Fruit fly (Drosophila melanogaster) whole organism, embryonic: ENCODE measurements around the gene GstT4.
A peak's percentile ranks its signal among the peaks of the same experiment; 100 is the strongest.

ENCODE experiments used
- CG10543 ChIP-seq: fragments of 200-800 bp; sonication (Bioruptor generic); optimal IDR thresholded peaks from 3 replicates; lab custom pipeline; 2017; ENCODE audit warnings: missing biosample characterization, mild to moderate bottlenecking, missing genetic modification characterization, moderate library complexity
- CG11093 ChIP-seq: fragments of 200-800 bp; sonication (Bioruptor generic); IDR thresholded peaks from 3 replicates; pipeline ENCODE4 v1.3.6; 2022; ENCODE audit warnings: missing biosample characterization, missing genetic modification characterization
- CG11247 ChIP-seq: fragments of 200-800 bp; sonication (Bioruptor generic); IDR thresholded peaks from 2 replicates; pipeline ENCODE4 v1.3.6; 2022; ENCODE audit warnings: missing biosample characterization, missing genetic modification characterization
- CG12219 ChIP-seq: fragments of 200-800 bp; sonication (Bioruptor generic); optimal IDR thresholded peaks from 3 replicates; lab custom pipeline; 2018; ENCODE audit warnings: missing biosample characterization, mild to moderate bottlenecking, missing genetic modification characterization
- CG12659 ChIP-seq: fragments of 200-800 bp; sonication (Bioruptor generic); optimal IDR thresholded peaks from 3 replicates; lab custom pipeline; 2017; ENCODE audit warnings: mild to moderate bottlenecking, missing biosample characterization, missing genetic modification reagents, missing genetic modification characterization
- CG12769 ChIP-seq: fragments of 200-800 bp; sonication (Bioruptor generic); optimal IDR thresholded peaks from 2 replicates; lab custom pipeline; 2019; ENCODE audit warnings: missing biosample characterization, mild to moderate bottlenecking, missing genetic modification characterization, moderate library complexity
- CG12942 ChIP-seq: fragments of 200-800 bp; sonication (Bioruptor generic); optimal IDR thresholded peaks from 3 replicates; lab custom pipeline; 2016; ENCODE audit warnings: missing biosample characterization, missing genetic modification characterization
- CG14014 ChIP-seq: fragments of 200-800 bp; sonication (Bioruptor generic); IDR thresholded peaks from 2 replicates; pipeline ENCODE4 v1.3.6; 2022; ENCODE audit warnings: missing biosample characterization, missing genetic modification characterization
- CG15269 ChIP-seq: fragments of 200-800 bp; sonication (Bioruptor generic); optimal IDR thresholded peaks from 2 replicates; lab custom pipeline; 2018; ENCODE audit warnings: missing biosample characterization, mild to moderate bottlenecking, missing genetic modification characterization, moderate library complexity
- CG1529 ChIP-seq: fragments of 200-800 bp; sonication (Bioruptor generic); optimal IDR thresholded peaks from 3 replicates; lab custom pipeline; 2018; ENCODE audit warnings: missing biosample characterization, missing genetic modification characterization
- CG15514 ChIP-seq: fragments of 200-800 bp; sonication (Bioruptor generic); optimal IDR thresholded peaks from 3 replicates; lab custom pipeline; 2017; ENCODE audit warnings: missing biosample characterization, missing genetic modification characterization, mild to moderate bottlenecking, moderate library complexity, missing genetic modification reagents
- CG18011 ChIP-seq: fragments of 200-800 bp; sonication (Bioruptor generic); optimal IDR thresholded peaks from 2 replicates; lab custom pipeline; 2017; ENCODE audit warnings: missing biosample characterization, missing genetic modification characterization, mild to moderate bottlenecking, moderate library complexity, missing genotype
- CG2116 ChIP-seq: fragments of 200-800 bp; sonication (Bioruptor generic); optimal IDR thresholded peaks from 3 replicates; lab custom pipeline; 2018; ENCODE audit warnings: missing biosample characterization, mild to moderate bottlenecking, missing genetic modification characterization
- CG2199 ChIP-seq: fragments of 200-800 bp; sonication (Bioruptor generic); IDR thresholded peaks from 3 replicates; pipeline ENCODE4 v1.3.6; 2022; ENCODE audit warnings: missing biosample characterization, missing genetic modification characterization
- CG32772 ChIP-seq: fragments of 200-800 bp; sonication (Bioruptor generic); IDR thresholded peaks from 2 replicates; pipeline ENCODE4 v1.3.6; 2022; ENCODE audit warnings: missing biosample characterization, missing genetic modification characterization
- CG3847 ChIP-seq: fragments of 200-800 bp; sonication (Bioruptor generic); IDR thresholded peaks from 2 replicates; pipeline ENCODE4 v1.3.6; 2022; ENCODE audit warnings: missing biosample characterization, missing genetic modification characterization
- CG3995 ChIP-seq: fragments of 200-800 bp; sonication (Bioruptor generic); optimal IDR thresholded peaks from 3 replicates; lab custom pipeline; 2016; ENCODE audit warnings: missing biosample characterization, missing genetic modification characterization
- CG4820 ChIP-seq: fragments of 200-800 bp; sonication (Bioruptor generic); optimal IDR thresholded peaks from 3 replicates; lab custom pipeline; 2016; ENCODE audit warnings: missing biosample characterization, missing genetic modification characterization
- CG5953 ChIP-seq: fragments of 200-800 bp; sonication (Bioruptor generic); IDR thresholded peaks from 2 replicates; pipeline ENCODE4 v1.3.6; 2022; ENCODE audit warnings: missing biosample characterization, missing genetic modification characterization
- CG7556 ChIP-seq: fragments of 200-800 bp; sonication (Bioruptor generic); optimal IDR thresholded peaks from 2 replicates; lab custom pipeline; 2017; ENCODE audit warnings: missing biosample characterization, mild to moderate bottlenecking, missing genetic modification characterization
- CG8290 ChIP-seq, 3 experiments: fragments of 200-800 bp; sonication (Bioruptor generic); optimal IDR thresholded peaks; 2 replicates each; lab custom pipeline; 2016 to 2019; ENCODE audit warnings: missing biosample characterization in 3 of 3, missing genetic modification characterization in 3 of 3, mild to moderate bottlenecking in 2 of 3, moderate library complexity in 1 of 3
- CG8359 ChIP-seq: fragments of 200-800 bp; sonication (Bioruptor generic); optimal IDR thresholded peaks from 2 replicates; lab custom pipeline; 2017; ENCODE audit warnings: missing biosample characterization, mild to moderate bottlenecking, missing genetic modification characterization, borderline replicate concordance
- CG8944 ChIP-seq: fragments of 200-800 bp; sonication (Bioruptor generic); optimal IDR thresholded peaks from 3 replicates; lab custom pipeline; 2016; ENCODE audit warnings: missing biosample characterization, missing genetic modification characterization
- Dref ChIP-seq: fragments of 200-800 bp; sonication (Bioruptor generic); IDR thresholded peaks from 2 replicates; pipeline ENCODE4 v1.3.6; 2022; ENCODE audit warnings: missing biosample characterization, missing genetic modification characterization
- H15 ChIP-seq: fragments of 200-800 bp; sonication (Bioruptor generic); IDR thresholded peaks from 3 replicates; pipeline ENCODE4 v1.3.6; 2022; ENCODE audit warnings: missing biosample characterization, missing genetic modification characterization
- Jarid2 ChIP-seq: fragments of 200-800 bp; sonication (Bioruptor generic); optimal IDR thresholded peaks from 3 replicates; lab custom pipeline; 2017; ENCODE audit warnings: mild to moderate bottlenecking, missing biosample characterization, missing genetic modification reagents, missing genetic modification characterization
- Med ChIP-seq: fragments of 200-800 bp; sonication (Bioruptor generic); peaks from one replicate; lab custom pipeline; 2016; ENCODE audit warnings: missing biosample characterization, missing genetic modification characterization, mild to moderate bottlenecking, inconsistent platforms, moderate library complexity
- Meics ChIP-seq: fragments of 200-800 bp; sonication (Bioruptor generic); optimal IDR thresholded peaks from 2 replicates; lab custom pipeline; 2017; ENCODE audit warnings: missing biosample characterization, mild to moderate bottlenecking, missing genetic modification characterization
- Sox102F ChIP-seq: fragments of 200-800 bp; sonication (Bioruptor generic); optimal IDR thresholded peaks from 2 replicates; lab custom pipeline; 2018; ENCODE audit warnings: missing biosample characterization, mild to moderate bottlenecking, missing genetic modification characterization, moderate library complexity
- Sry-β ChIP-seq: fragments of 200-800 bp; sonication (Bioruptor generic); optimal IDR thresholded peaks from 2 replicates; lab custom pipeline; 2018; ENCODE audit warnings: missing biosample characterization, mild to moderate bottlenecking, missing genetic modification characterization, moderate library complexity
- Xbp1 ChIP-seq: fragments of 200-800 bp; sonication (Bioruptor generic); optimal IDR thresholded peaks from 3 replicates; lab custom pipeline; 2016; ENCODE audit warnings: missing biosample characterization, mild to moderate bottlenecking, missing genetic modification characterization
- aop ChIP-seq: fragments of 200-800 bp; sonication (Bioruptor generic); IDR thresholded peaks from 2 replicates; pipeline ENCODE4 v1.3.6; 2022; ENCODE audit warnings: missing biosample characterization, missing genetic modification characterization
- ara ChIP-seq: fragments of 200-800 bp; sonication (Bioruptor generic); IDR thresholded peaks from 2 replicates; pipeline ENCODE4 v1.3.6; 2022; ENCODE audit warnings: missing biosample characterization, missing genetic modification characterization
- chif ChIP-seq, 2 experiments: fragments of 200-800 bp; sonication (Bioruptor generic); optimal IDR thresholded peaks; 3 replicates each; lab custom pipeline; 2016; ENCODE audit warnings: missing biosample characterization in 2 of 2, missing genetic modification characterization in 2 of 2
- croc ChIP-seq: fragments of 200-800 bp; sonication (Bioruptor generic); conservative IDR thresholded peaks from 3 replicates; pipeline ENCODE4 v1.3.6; 2022; ENCODE audit warnings: missing biosample characterization, missing genetic modification characterization
- dimm ChIP-seq: fragments of 200-800 bp; sonication (Bioruptor generic); IDR thresholded peaks from 2 replicates; pipeline ENCODE4 v1.3.6; 2022; ENCODE audit warnings: missing biosample characterization, missing genetic modification characterization
- dm ChIP-seq: fragments of 200-800 bp; sonication (Bioruptor generic); optimal IDR thresholded peaks from 3 replicates; lab custom pipeline; 2016; ENCODE audit warnings: missing biosample characterization, missing genetic modification characterization
- hb ChIP-seq: fragments of 200-800 bp; sonication (Bioruptor generic); IDR thresholded peaks from 3 replicates; pipeline ENCODE4 v1.3.6; 2022; ENCODE audit warnings: missing biosample characterization, missing genetic modification characterization; ENCODE audit not compliant: partially characterized antibody
- hbn ChIP-seq: fragments of 200-800 bp; sonication (Bioruptor generic); IDR thresholded peaks from 2 replicates; pipeline ENCODE4 v1.3.6; 2022; ENCODE audit warnings: missing biosample characterization, missing genetic modification characterization; ENCODE audit not compliant: partially characterized antibody
- kni ChIP-seq: fragments of 200-800 bp; sonication (Bioruptor generic); optimal IDR thresholded peaks from 3 replicates; lab custom pipeline; 2017; ENCODE audit warnings: mild to moderate bottlenecking, missing biosample characterization, missing genetic modification reagents, missing genetic modification characterization
- nmo ChIP-seq: fragments of 200-800 bp; sonication (Bioruptor generic); optimal IDR thresholded peaks from 2 replicates; lab custom pipeline; 2018; ENCODE audit warnings: missing biosample characterization, mild to moderate bottlenecking, missing genetic modification characterization, moderate library complexity
- org-1 ChIP-seq: fragments of 200-800 bp; sonication (Bioruptor generic); optimal IDR thresholded peaks from 2 replicates; lab custom pipeline; 2017; ENCODE audit warnings: missing biosample characterization, missing genetic modification characterization
- pnt ChIP-seq: fragments of 200-800 bp; sonication (Bioruptor generic); optimal IDR thresholded peaks from 3 replicates; lab custom pipeline; 2016; ENCODE audit warnings: missing biosample characterization, missing genetic modification characterization
- prd ChIP-seq, 3 experiments: fragments of >200 bp in 2 of 3; fragments of 200-800 bp in 1 of 3; sonication (Bioruptor generic) in 1 of 3; optimal IDR thresholded peaks in 2 of 3; IDR thresholded peaks in 1 of 3; 2 replicates in 2 of 3; 3 replicates in 1 of 3; pipeline versions ENCODE4 v1.3.6 to Lab custom; 2017 to 2022; ENCODE audit warnings: missing biosample characterization in 1 of 3, missing genetic modification characterization in 1 of 3
- run ChIP-seq: fragments of 200-800 bp; sonication (Bioruptor generic); optimal IDR thresholded peaks from 3 replicates; lab custom pipeline; 2018; ENCODE audit warnings: missing biosample characterization, mild to moderate bottlenecking, missing genetic modification characterization
- scrt ChIP-seq: fragments of 200-800 bp; sonication (Bioruptor generic); optimal IDR thresholded peaks from 2 replicates; lab custom pipeline; 2018; ENCODE audit warnings: missing biosample characterization, mild to moderate bottlenecking, missing genetic modification characterization, moderate library complexity
- sr ChIP-seq: fragments of 200-800 bp; sonication (Bioruptor generic); IDR thresholded peaks from 3 replicates; pipeline ENCODE4 v1.3.6; 2022; ENCODE audit warnings: missing biosample characterization, missing genetic modification characterization
- tx ChIP-seq: fragments of 200-800 bp; sonication (Bioruptor generic); optimal IDR thresholded peaks from 2 replicates; lab custom pipeline; 2016; ENCODE audit warnings: missing biosample characterization, missing genetic modification characterization
- unc-4 ChIP-seq: fragments of 200-800 bp; sonication (Bioruptor generic); IDR thresholded peaks from 2 replicates; pipeline ENCODE4 v1.3.6; 2022; ENCODE audit warnings: missing biosample characterization, missing genetic modification characterization; ENCODE audit not compliant: partially characterized antibody
- zfh1 ChIP-seq: fragments of 200-800 bp; sonication (Bioruptor generic); IDR thresholded peaks from 3 replicates; pipeline ENCODE4 v1.3.6; 2022; ENCODE audit warnings: missing biosample characterization, missing genetic modification characterization

Gene GstT4

dm6 chrX:13447438-13447837 is 42.9 kb downstream of the GstT4 start (continued):
- TF ChIP-seq Dref (no peak), nmo (GFP tag; lab: Kevin White, UChicago) (peak; percentile 11), chif (GFP tag; optimal IDR thresholded peaks at IDR 0.05; lab: Kevin White, UChicago) (no peak), sr (no peak), dimm (GFP tag; lab: Robert Waterston, UW) (no peak), CG10543 (GFP tag; lab: Kevin White, UChicago) (no peak), Sry-β (GFP tag; lab: Kevin White, UChicago) (no peak), CG32772 (no peak), ara (GFP tag; lab: Robert Waterston, UW) (no peak), CG11093 (GFP tag; lab: Robert Waterston, UW) (no peak), Jarid2 (no peak), CG8359 (no peak), CG8944 (no peak), CG3847 (peak; percentile 9; the same call in 1 of the 2 replicates), CG18011 (GFP tag; lab: Kevin White, UChicago) (no peak), prd (optimal IDR thresholded peaks at IDR 0.05; lab: Kevin White, UChicago) (no peak), prd (GFP tag; IDR thresholded peaks at IDR 0.05; lab: Robert Waterston, UW) (peak; percentile 40; the same call in 1 of the 3 replicates), CG12942 (GFP tag; lab: Kevin White, UChicago) (no peak), tx (GFP tag; lab: Kevin White, UChicago) (no peak), CG1529 (GFP tag; lab: Kevin White, UChicago) (no peak), CG12219 (GFP tag; lab: Kevin White, UChicago) (no peak), CG11247 (GFP tag; lab: Robert Waterston, UW) (no peak), Meics (peak; percentile 1), Sox102F (GFP tag; lab: Kevin White, UChicago) (peak; percentile 49), CG2116 (no peak), CG4820 (GFP tag; lab: Kevin White, UChicago) (no peak), dm (GFP tag; lab: Kevin White, UChicago) (no peak), unc-4 (GFP tag; lab: Robert Waterston, UW) (no peak), run (no peak), CG8290 (GFP tag; optimal IDR thresholded peaks at IDR 0.05; lab: Kevin White, UChicago) (no peak), CG8290 (tag; optimal IDR thresholded peaks at IDR 0.05; lab: Kevin White, UChicago) (peak in 1 of 2 experiments; percentile 25), CG12659 (GFP tag; lab: Kevin White, UChicago) (no peak), aop (GFP tag; lab: Robert Waterston, UW) (no peak), kni (GFP tag; lab: Kevin White, UChicago) (no peak), croc (GFP tag; lab: Robert Waterston, UW) (no peak), CG2199 (GFP tag; lab: Robert Waterston, UW) (no peak), H15 (0 out of 3 replicates have a peak, but pooled peaks have one; percentile 7), scrt (GFP tag; lab: Kevin White, UChicago) (no peak), pnt (GFP tag; lab: Kevin White, UChicago) (no peak), Med (peak; percentile 65), Xbp1 (GFP tag; lab: Kevin White, UChicago) (no peak), CG5953 (no peak), CG15514 (no peak), org-1 (no peak), CG14014 (GFP tag; lab: Robert Waterston, UW) (no peak), hbn (GFP tag; lab: Robert Waterston, UW) (no peak), CG15269 (tag; lab: Kevin White, UChicago) (peak; percentile 9), hb (GFP tag; lab: Robert Waterston, UW) (no peak), zfh1 (GFP tag; lab: Robert Waterston, UW) (no peak), CG7556 (GFP tag; lab: Kevin White, UChicago) (no peak), CG3995 (GFP tag; lab: Kevin White, UChicago) (no peak), CG12769 (tag; lab: Kevin White, UChicago) (no peak)
